Worm (Caenorhabditis elegans) whole organism, L1 larva: ENCODE data around the gene F16F9.1.

Experiments used
- C04F5.9 ChIP-seq: sonication (generic microtip); optimal IDR thresholded peaks from 2 replicates; lab custom pipeline; 2016; ENCODE audit warnings: missing genetic modification characterization, missing compliant biosample characterization
- C34B4.2 ChIP-seq: sonication (generic microtip); optimal IDR thresholded peaks from 2 replicates; lab custom pipeline; 2017; ENCODE audit warnings: mild to moderate bottlenecking, missing genetic modification characterization, missing compliant biosample characterization
- F16B12.6 ChIP-seq: fragments of 150-350 bp; optimal IDR thresholded peaks from 2 replicates; lab custom pipeline; 2014; ENCODE audit warnings: missing biosample characterization, missing genetic modification characterization
- Y116A8C.19 ChIP-seq: sonication (generic microtip); optimal IDR thresholded peaks from 2 replicates; lab custom pipeline; 2016; ENCODE audit warnings: missing compliant biosample characterization, missing genetic modification characterization, borderline replicate concordance
- blmp-1 ChIP-seq: fragments of 150-350 bp; optimal IDR thresholded peaks from 2 replicates; lab custom pipeline; 2014; ENCODE audit warnings: missing biosample characterization, missing genetic modification characterization
- ceh-63 ChIP-seq: fragments of 200-800 bp; sonication (Bioruptor generic); optimal IDR thresholded peaks from 2 replicates; lab custom pipeline; 2018; ENCODE audit warnings: mild to moderate bottlenecking, missing genetic modification characterization, missing compliant biosample characterization
- ceh-8 ChIP-seq: fragments of 200-800 bp; sonication (Bioruptor generic); optimal IDR thresholded peaks from 2 replicates; lab custom pipeline; 2018; ENCODE audit warnings: mild to moderate bottlenecking, missing genetic modification characterization, moderate library complexity, missing compliant biosample characterization
- ceh-82 ChIP-seq, 3 experiments: fragments of 150-350 bp in 1 of 3; sonication (generic microtip) in 2 of 3; optimal IDR thresholded peaks; 2 replicates each; lab custom pipeline; 2014 to 2017; ENCODE audit warnings: missing biosample characterization in 3 of 3, missing genetic modification characterization in 3 of 3
- dpl-1 ChIP-seq, 3 experiments: fragments of 150-350 bp in 2 of 3; sonication (generic microtip) in 1 of 3; optimal IDR thresholded peaks; 2 replicates each; lab custom pipeline; 2014 to 2017; ENCODE audit warnings: missing biosample characterization in 3 of 3, missing genetic modification characterization in 3 of 3, missing genetic modification reagents in 3 of 3
- dsc-1 ChIP-seq: sonication (generic microtip); optimal IDR thresholded peaks from 2 replicates; lab custom pipeline; 2016; ENCODE audit warnings: mild to moderate bottlenecking, missing genetic modification characterization, missing compliant biosample characterization
- efl-3 ChIP-seq: fragments of 200-800 bp; sonication (Bioruptor generic); optimal IDR thresholded peaks from 2 replicates; lab custom pipeline; 2018; ENCODE audit warnings: mild to moderate bottlenecking, missing genetic modification characterization, missing compliant biosample characterization
- egl-13 ChIP-seq: sonication (generic microtip); optimal IDR thresholded peaks from 2 replicates; lab custom pipeline; 2016; ENCODE audit warnings: missing genotype, missing genetic modification reagents, missing genetic modification characterization, missing compliant biosample characterization
- egl-27 ChIP-seq, 2 experiments: fragments of 150-350 bp in 1 of 2; sonication (generic microtip); optimal IDR thresholded peaks; 3 replicates each; lab custom pipeline; 2017 to 2018; ENCODE audit warnings: missing biosample characterization in 2 of 2, missing genetic modification characterization in 2 of 2, missing genetic modification reagents in 2 of 2
- elt-2 ChIP-seq: sonication (generic microtip); optimal IDR thresholded peaks from 2 replicates; lab custom pipeline; 2016; ENCODE audit warnings: missing genetic modification characterization, mild to moderate bottlenecking, inconsistent platforms, missing compliant biosample characterization, missing genetic modification reagents
- fkh-8 ChIP-seq: sonication (generic microtip); optimal IDR thresholded peaks from 2 replicates; lab custom pipeline; 2016; ENCODE audit warnings: mild to moderate bottlenecking, missing genetic modification characterization, missing compliant biosample characterization
- grh-1 ChIP-seq: fragments of 200-800 bp; sonication (Bioruptor generic); IDR thresholded peaks from 2 replicates; pipeline ENCODE4 v1.3.6; 2022; ENCODE audit warnings: missing genetic modification reagents, missing genetic modification characterization, missing compliant biosample characterization
- hpl-2 ChIP-seq: fragments of 150-350 bp; optimal IDR thresholded peaks from 2 replicates; lab custom pipeline; 2014; ENCODE audit warnings: missing biosample characterization, missing genetic modification reagents, missing genetic modification characterization
- isw-1 ChIP-seq: fragments of 200-800 bp; sonication (Bioruptor generic); IDR thresholded peaks from 2 replicates; pipeline ENCODE4 v1.3.6; 2022; ENCODE audit warnings: missing genetic modification characterization, missing compliant biosample characterization
- jun-1 ChIP-seq: fragments of 150-350 bp; optimal IDR thresholded peaks from 2 replicates; lab custom pipeline; 2014; ENCODE audit warnings: missing biosample characterization, missing genetic modification reagents, missing genetic modification characterization
- lin-13 ChIP-seq: fragments of 150-350 bp; optimal IDR thresholded peaks from 2 replicates; lab custom pipeline; 2014; ENCODE audit warnings: missing biosample characterization, missing genetic modification reagents, missing genetic modification characterization
- lin-14 ChIP-seq: fragments of 200-800 bp; sonication (Bioruptor generic); optimal IDR thresholded peaks from 2 replicates; lab custom pipeline; 2018; ENCODE audit warnings: mild to moderate bottlenecking, missing genetic modification characterization, moderate library complexity, missing compliant biosample characterization
- lin-35 ChIP-seq, 2 experiments: fragments of 150-350 bp; optimal IDR thresholded peaks; 2 replicates each; lab custom pipeline; 2014; ENCODE audit warnings: missing biosample characterization in 2 of 2, missing genetic modification characterization in 2 of 2, missing genetic modification reagents in 2 of 2
- lin-39 ChIP-seq: fragments of 150-350 bp; optimal IDR thresholded peaks from 2 replicates; lab custom pipeline; 2014; ENCODE audit warnings: missing biosample characterization, missing genetic modification reagents, missing genetic modification characterization
- lir-3 ChIP-seq: sonication (generic microtip); optimal IDR thresholded peaks from 2 replicates; lab custom pipeline; 2016; ENCODE audit warnings: mild to moderate bottlenecking, missing genetic modification characterization, moderate library complexity, missing compliant biosample characterization; ENCODE audit not compliant: poor library complexity
- mdl-1 ChIP-seq, 2 experiments: fragments of 150-350 bp; optimal IDR thresholded peaks; 2 replicates each; lab custom pipeline; 2014 to 2017; ENCODE audit warnings: missing biosample characterization in 2 of 2, missing genetic modification characterization in 2 of 2, inconsistent platforms in 1 of 2
- mef-2 ChIP-seq: fragments of 150-350 bp; optimal IDR thresholded peaks from 2 replicates; lab custom pipeline; 2014; ENCODE audit warnings: missing biosample characterization, missing genetic modification characterization
- nhr-12 ChIP-seq: sonication (generic microtip); optimal IDR thresholded peaks from 2 replicates; lab custom pipeline; 2017; ENCODE audit warnings: missing biosample characterization, missing genetic modification characterization
- nhr-237 ChIP-seq: fragments of 150-350 bp; optimal IDR thresholded peaks from 2 replicates; lab custom pipeline; 2014; ENCODE audit warnings: missing biosample characterization, missing genetic modification characterization
- nhr-28 ChIP-seq: fragments of 150-350 bp; optimal IDR thresholded peaks from 2 replicates; lab custom pipeline; 2014; ENCODE audit warnings: missing biosample characterization, missing genetic modification characterization
- nhr-47 ChIP-seq: sonication (generic microtip); optimal IDR thresholded peaks from 2 replicates; lab custom pipeline; 2016; ENCODE audit warnings: mild to moderate bottlenecking, missing genetic modification characterization, moderate library complexity, missing compliant biosample characterization
- nhr-76 ChIP-seq: sonication (generic microtip); optimal IDR thresholded peaks from 2 replicates; lab custom pipeline; 2017; ENCODE audit warnings: missing biosample characterization, missing genetic modification characterization
- nhr-77 ChIP-seq: fragments of 150-350 bp; optimal IDR thresholded peaks from 2 replicates; lab custom pipeline; 2014; ENCODE audit warnings: missing biosample characterization, missing genetic modification characterization
- nhr-84 ChIP-seq: sonication (generic microtip); optimal IDR thresholded peaks from 2 replicates; lab custom pipeline; 2017; ENCODE audit warnings: missing biosample characterization, missing genetic modification characterization
- nhr-90 ChIP-seq: sonication (generic microtip); optimal IDR thresholded peaks from 2 replicates; lab custom pipeline; 2016; ENCODE audit warnings: mild to moderate bottlenecking, missing genetic modification characterization, missing compliant biosample characterization; ENCODE audit not compliant: poor library complexity
- pag-3 ChIP-seq: sonication (generic microtip); optimal IDR thresholded peaks from 2 replicates; lab custom pipeline; 2017; ENCODE audit warnings: missing genetic modification characterization, mild to moderate bottlenecking, missing compliant biosample characterization, antibody characterized with exemption, borderline replicate concordance; ENCODE audit not compliant: insufficient read depth
- pax-3 ChIP-seq: fragments of 200-800 bp; sonication (Bioruptor generic); optimal IDR thresholded peaks from 2 replicates; lab custom pipeline; 2018; ENCODE audit warnings: mild to moderate bottlenecking, missing genetic modification characterization, moderate library complexity, missing compliant biosample characterization
- skn-1 ChIP-seq: fragments of 150-350 bp; optimal IDR thresholded peaks from 2 replicates; lab custom pipeline; 2014; ENCODE audit warnings: missing biosample characterization, missing genetic modification characterization
- snu-23 ChIP-seq: sonication (generic microtip); optimal IDR thresholded peaks from 2 replicates; lab custom pipeline; 2016; ENCODE audit warnings: missing genetic modification characterization, missing compliant biosample characterization
- sox-4 ChIP-seq: sonication (generic microtip); optimal IDR thresholded peaks from 2 replicates; lab custom pipeline; 2016; ENCODE audit warnings: missing genetic modification characterization, missing compliant biosample characterization
- sup-37 ChIP-seq: fragments of 200-800 bp; sonication (Bioruptor generic); optimal IDR thresholded peaks from 2 replicates; lab custom pipeline; 2018; ENCODE audit warnings: mild to moderate bottlenecking, missing genetic modification characterization, missing compliant biosample characterization
- swsn-7 ChIP-seq: sonication (generic microtip); optimal IDR thresholded peaks from 2 replicates; lab custom pipeline; 2016; ENCODE audit warnings: missing genetic modification characterization, missing compliant biosample characterization
- tbx-2 ChIP-seq: sonication (generic microtip); optimal IDR thresholded peaks from 2 replicates; lab custom pipeline; 2016; ENCODE audit warnings: missing genetic modification characterization, missing compliant biosample characterization
- tlp-1 ChIP-seq: fragments of 150-350 bp; optimal IDR thresholded peaks from 2 replicates; lab custom pipeline; 2014; ENCODE audit warnings: missing biosample characterization, missing genetic modification characterization
- unc-86 ChIP-seq: sonication (generic microtip); optimal IDR thresholded peaks from 2 replicates; lab custom pipeline; 2016; ENCODE audit warnings: missing genetic modification characterization, missing compliant biosample characterization
- vab-15 ChIP-seq: sonication (generic microtip); optimal IDR thresholded peaks from 2 replicates; lab custom pipeline; 2017; ENCODE audit warnings: missing genotype, mild to moderate bottlenecking, missing genetic modification characterization, missing compliant biosample characterization
- xbp-1 ChIP-seq: sonication (generic microtip); optimal IDR thresholded peaks from 2 replicates; lab custom pipeline; 2016; ENCODE audit warnings: missing genetic modification characterization, missing compliant biosample characterization
- zag-1 ChIP-seq: fragments of 150-350 bp; optimal IDR thresholded peaks from 2 replicates; lab custom pipeline; 2014; ENCODE audit warnings: missing biosample characterization, missing genetic modification characterization
- ztf-11 ChIP-seq, 2 experiments: sonication (generic microtip); optimal IDR thresholded peaks; 2 replicates each; lab custom pipeline; 2016 to 2017; ENCODE audit warnings: missing genetic modification characterization in 2 of 2, missing biosample characterization in 1 of 2, missing compliant biosample characterization in 1 of 2
- ztf-4 ChIP-seq: fragments of 150-350 bp; optimal IDR thresholded peaks from 2 replicates; lab custom pipeline; 2014; ENCODE audit warnings: missing biosample characterization, missing genetic modification characterization

Gene F16F9.1

ce11 chrX:8476308-8476707 lies 30.1 kb downstream of the F16F9.1 start (continued):
- TF ChIP-seq egl-27 (tag; optimal IDR thresholded peaks at IDR 0.05; lab: Kevin White, UChicago) (no peak), tbx-2 (peak; percentile 57)

ce11 chrX:8477048-8477806 lies 31.0 kb downstream of the F16F9.1 start:
- TF ChIP-seq lin-14 (GFP tag; lab: Kevin White, UChicago) (peak; percentile 96), Y116A8C.19 (tag; lab: Kevin White, UChicago) (no peak), nhr-47 (tag; lab: Kevin White, UChicago) (peak; percentile 74), lir-3 (tag; lab: Kevin White, UChicago) (peak; percentile 46), nhr-28 (tag; lab: Kevin White, UChicago) (no peak), skn-1 (peak; percentile 20), lin-13 (GFP tag; lab: Kevin White, UChicago) (peak; percentile 58), swsn-7 (tag; lab: Kevin White, UChicago) (peak; percentile 67), vab-15 (tag; lab: Kevin White, UChicago) (no peak), nhr-77 (tag; lab: Kevin White, UChicago) (peak; percentile 50), mef-2 (tag; lab: Kevin White, UChicago) (no peak), ceh-8 (GFP tag; lab: Kevin White, UChicago) (no peak), ztf-11 (tag; optimal IDR thresholded peaks at IDR 0.05; lab: Kevin White, UChicago) (no peak), nhr-84 (tag; lab: Kevin White, UChicago) (no peak), unc-86 (no peak), C34B4.2 (tag; lab: Kevin White, UChicago) (no peak), C04F5.9 (tag; lab: Kevin White, UChicago) (peak; percentile 22), xbp-1 (tag; lab: Kevin White, UChicago) (peak; percentile 64), nhr-237 (tag; lab: Kevin White, UChicago) (peak; percentile 42), mdl-1 (tag; optimal IDR thresholded peaks at IDR 0.05; lab: Kevin White, UChicago) (peak; percentile 1 to 81), egl-13 (tag; lab: Kevin White, UChicago) (no peak), ceh-63 (no peak), dsc-1 (tag; lab: Kevin White, UChicago) (no peak), dpl-1 (GFP tag; optimal IDR thresholded peaks at IDR 0.05; lab: Kevin White, UChicago) (peak in 2 of 3 experiments; percentile 7 to 35), snu-23 (peak; percentile 91), efl-3 (no peak), nhr-76 (tag; lab: Kevin White, UChicago) (no peak), lin-39 (tag; lab: Kevin White, UChicago) (no peak), pax-3 (tag; lab: Kevin White, UChicago) (no peak), sox-4 (tag; lab: Kevin White, UChicago) (no peak), nhr-90 (tag; lab: Kevin White, UChicago) (peak; percentile 87), tlp-1 (tag; lab: Kevin White, UChicago) (no peak), F16B12.6 (no peak), fkh-8 (tag; lab: Kevin White, UChicago) (no peak), ztf-4 (tag; lab: Kevin White, UChicago) (peak; percentile 78), zag-1 (tag; lab: Kevin White, UChicago) (no peak), blmp-1 (tag; lab: Kevin White, UChicago) (peak; percentile 95), grh-1 (GFP tag; lab: Robert Waterston, UW) (peak; percentile 98), nhr-12 (tag; lab: Kevin White, UChicago) (no peak), sup-37 (no peak), ceh-82 (tag; optimal IDR thresholded peaks at IDR 0.05; lab: Kevin White, UChicago) (peak in 2 of 3 experiments; percentile 53 to 67), pag-3 (no peak), jun-1 (peak; percentile 62), elt-2 (tag; lab: Kevin White, UChicago) (peak; percentile 26), isw-1 (GFP tag; lab: Robert Waterston, UW) (no peak), hpl-2 (GFP tag; lab: Kevin White, UChicago) (no peak), lin-35 (GFP tag; optimal IDR thresholded peaks at IDR 0.05; lab: Kevin White, UChicago) (peak in 1 of 2 experiments; percentile 79)
